Worm (Caenorhabditis elegans) whole organism, early embryonic: ENCODE results near the gene fbxb-40.

Source experiments
- B0310.2 ChIP-seq: sonication (generic microtip); optimal IDR thresholded peaks from 2 replicates; lab custom pipeline; 2016; ENCODE audit warnings: mild to moderate bottlenecking, missing genetic modification characterization, missing compliant biosample characterization
- F13C5.2 ChIP-seq: sonication (generic microtip); optimal IDR thresholded peaks from 2 replicates; lab custom pipeline; 2017; ENCODE audit warnings: mild to moderate bottlenecking, missing genetic modification characterization, inconsistent platforms, missing compliant biosample characterization
- aly-1 ChIP-seq: sonication (generic microtip); optimal IDR thresholded peaks from 2 replicates; lab custom pipeline; 2016; ENCODE audit warnings: missing genetic modification characterization, missing compliant biosample characterization
- ama-1 ChIP-seq: fragments of 150-350 bp; optimal IDR thresholded peaks from 2 replicates; lab custom pipeline; 2014
- ceh-13 ChIP-seq: fragments of 200-800 bp; sonication (Bioruptor generic); optimal IDR thresholded peaks from 2 replicates; lab custom pipeline; 2018; ENCODE audit warnings: mild to moderate bottlenecking, missing genetic modification characterization, missing compliant biosample characterization
- ceh-36 ChIP-seq: sonication (generic microtip); optimal IDR thresholded peaks from 2 replicates; lab custom pipeline; 2016; ENCODE audit warnings: missing genetic modification characterization, inconsistent platforms, missing compliant biosample characterization
- ets-7 ChIP-seq: sonication (generic microtip); optimal IDR thresholded peaks from 2 replicates; lab custom pipeline; 2016; ENCODE audit warnings: missing genotype, missing genetic modification characterization, missing compliant biosample characterization
- flt-1 ChIP-seq: fragments of 200-800 bp; sonication (Bioruptor generic); IDR thresholded peaks from 2 replicates; pipeline ENCODE4 v1.3.6; 2022; ENCODE audit warnings: missing genetic modification characterization, missing compliant biosample characterization
- hmbx-1 ChIP-seq: sonication (generic microtip); optimal IDR thresholded peaks from 2 replicates; lab custom pipeline; 2016; ENCODE audit warnings: mild to moderate bottlenecking, missing genetic modification characterization, missing compliant biosample characterization
- hmg-4 ChIP-seq: fragments of 200-800 bp; sonication (Bioruptor generic); optimal IDR thresholded peaks from 2 replicates; lab custom pipeline; 2018; ENCODE audit warnings: mild to moderate bottlenecking, missing genetic modification characterization, missing compliant biosample characterization
- hnd-1 ChIP-seq: sonication (generic microtip); optimal IDR thresholded peaks from 2 replicates; lab custom pipeline; 2016; ENCODE audit warnings: missing genetic modification characterization, missing compliant biosample characterization
- pes-1 ChIP-seq: fragments of 200-800 bp; sonication (Bioruptor generic); IDR thresholded peaks from 2 replicates; pipeline ENCODE4 v1.3.6; 2022; ENCODE audit warnings: missing genetic modification reagents, missing genetic modification characterization, missing compliant biosample characterization
- scrt-1 ChIP-seq: fragments of 200-800 bp; sonication (Bioruptor generic); IDR thresholded peaks from 2 replicates; pipeline ENCODE4 v1.3.6; 2022; ENCODE audit warnings: missing genetic modification characterization, missing compliant biosample characterization
- sea-1 ChIP-seq: fragments of 200-800 bp; sonication (Bioruptor generic); conservative IDR thresholded peaks from 2 replicates; pipeline ENCODE4 v1.3.6; 2022; ENCODE audit warnings: missing genetic modification characterization, missing compliant biosample characterization
- tbx-11 ChIP-seq: fragments of 200-800 bp; sonication (Bioruptor generic); IDR thresholded peaks from 2 replicates; pipeline ENCODE4 v1.3.6; 2022; ENCODE audit warnings: missing genetic modification characterization, missing compliant biosample characterization
- tbx-37 ChIP-seq: fragments of 200-800 bp; sonication (Bioruptor generic); conservative IDR thresholded peaks from 2 replicates; pipeline ENCODE4 v1.3.6; 2022; ENCODE audit warnings: missing genetic modification reagents, missing genetic modification characterization, missing compliant biosample characterization
- tra-4 ChIP-seq: sonication (generic microtip); optimal IDR thresholded peaks from 2 replicates; lab custom pipeline; 2017; ENCODE audit warnings: missing genetic modification characterization, missing compliant biosample characterization

fbxb-40 gene

ce11 chrII:1049849-1050248 lies at the start of gene fbxb-40:
fbxb-40 (minus strand) TSS chrII:1049949.
- TF ChIP-seq ceh-36 (tag; lab: Kevin White, UChicago) (no peak), pes-1 (GFP tag; lab: Robert Waterston, UW) (no peak), aly-1 (tag; lab: Kevin White, UChicago) (no peak), tra-4 (tag; lab: Kevin White, UChicago) (no peak), ceh-13 (no peak), B0310.2 (tag; lab: Kevin White, UChicago) (no peak), hnd-1 (tag; lab: Kevin White, UChicago) (no peak), ets-7 (tag; lab: Kevin White, UChicago) (no peak), scrt-1 (GFP tag; lab: Robert Waterston, UW) (no peak), tbx-37 (GFP tag; lab: Robert Waterston, UW) (no peak)

- TF ChIP-seq flt-1, result no peak
- no peak for TF ChIP-seq ets-7 (tag; lab: Kevin White, UChicago)
- no peak for TF ChIP-seq B0310.2 (tag; lab: Kevin White, UChicago)
- no peak for TF ChIP-seq scrt-1 (GFP tag; lab: Robert Waterston, UW)
- no peak for TF ChIP-seq ceh-36 (tag; lab: Kevin White, UChicago)
- TF ChIP-seq pes-1 (GFP tag; lab: Robert Waterston, UW), result no peak
Measured at ce11 chrII:1091706-1092105, 42.0 kb upstream of the fbxb-40 start, which contains the start of gene snf-3. snf-3 (plus strand) TSS chrII:1092006.

ce11 chrII:1090743-1091142 lies 41.0 kb upstream of the fbxb-40 start:
- TF ChIP-seq ceh-36 (tag; lab: Kevin White, UChicago) (no peak), flt-1 (no peak), tbx-37 (GFP tag; lab: Robert Waterston, UW) (no peak), hmg-4 (GFP tag; lab: Kevin White, UChicago) (no peak), tbx-11 (GFP tag; lab: Robert Waterston, UW) (no peak), sea-1 (no peak), tra-4 (tag; lab: Kevin White, UChicago) (no peak), ama-1 (lab: Kevin White, UChicago) (no peak), ets-7 (tag; lab: Kevin White, UChicago) (no peak), F13C5.2 (no peak), scrt-1 (GFP tag; lab: Robert Waterston, UW) (no peak), hmbx-1 (tag; lab: Kevin White, UChicago) (no peak)

- no peak for TF ChIP-seq tbx-11 (GFP tag; lab: Robert Waterston, UW)
- no peak for TF ChIP-seq ceh-13
- no peak for TF ChIP-seq scrt-1 (GFP tag; lab: Robert Waterston, UW)
- TF ChIP-seq aly-1 (tag; lab: Kevin White, UChicago), result no peak
- TF ChIP-seq flt-1, result no peak
Measured at ce11 chrII:1088527-1089230, 38.9 kb upstream of the fbxb-40 start.

- TF ChIP-seq ets-7 (tag; lab: Kevin White, UChicago) (no peak), ceh-36 (tag; lab: Kevin White, UChicago) (no peak), ceh-13 (no peak), hnd-1 (tag; lab: Kevin White, UChicago) (no peak), aly-1 (tag; lab: Kevin White, UChicago) (no peak), tbx-11 (GFP tag; lab: Robert Waterston, UW) (no peak), F13C5.2 (no peak), tbx-37 (GFP tag; lab: Robert Waterston, UW) (no peak)
Measured at ce11 chrII:1086479-1086878, 36.7 kb upstream of the fbxb-40 start.

- no peak for TF ChIP-seq ama-1 (lab: Kevin White, UChicago)
- TF ChIP-seq F13C5.2, result no peak
- TF ChIP-seq tbx-11 (GFP tag; lab: Robert Waterston, UW), result no peak
- no peak for TF ChIP-seq ets-7 (tag; lab: Kevin White, UChicago)
- no peak for TF ChIP-seq flt-1
- no peak for TF ChIP-seq tbx-37 (GFP tag; lab: Robert Waterston, UW)
- no peak for TF ChIP-seq aly-1 (tag; lab: Kevin White, UChicago)
- no peak for TF ChIP-seq hmbx-1 (tag; lab: Kevin White, UChicago)
- TF ChIP-seq pes-1 (GFP tag; lab: Robert Waterston, UW), result no peak
- TF ChIP-seq tra-4 (tag; lab: Kevin White, UChicago), result no peak
- TF ChIP-seq hmg-4 (GFP tag; lab: Kevin White, UChicago), result no peak
Measured at ce11 chrII:1085546-1085945, 35.8 kb upstream of the fbxb-40 start.

ce11 chrII:1084899-1085298 lies 35.1 kb upstream of the fbxb-40 start:
- no peak for TF ChIP-seq B0310.2 (tag; lab: Kevin White, UChicago)
- no peak for TF ChIP-seq hnd-1 (tag; lab: Kevin White, UChicago)
- TF ChIP-seq ceh-13, result no peak

ce11 chrII:1082859-1083258 lies 33.1 kb upstream of the fbxb-40 start, which contains the start of gene K02E7.1:
K02E7.1 (plus strand) TSS chrII:1083159.
- TF ChIP-seq ceh-13 (no peak), hnd-1 (tag; lab: Kevin White, UChicago) (no peak), tra-4 (tag; lab: Kevin White, UChicago) (no peak), tbx-37 (GFP tag; lab: Robert Waterston, UW) (no peak), aly-1 (tag; lab: Kevin White, UChicago) (no peak)
